Fruit fly (Drosophila melanogaster) S2 (cell line): Measurements from ENCODE around the gene slif.

ENCODE experiments used
- CG8478 ChIP-seq: fragments of >200 bp; optimal IDR thresholded peaks from 2 replicates; lab custom pipeline; 2018
- CTCF ChIP-seq, 2 experiments: fragments of >200 bp; optimal IDR thresholded peaks; 2 replicates each; lab custom pipeline; 2018

The slif gene

DNA sequence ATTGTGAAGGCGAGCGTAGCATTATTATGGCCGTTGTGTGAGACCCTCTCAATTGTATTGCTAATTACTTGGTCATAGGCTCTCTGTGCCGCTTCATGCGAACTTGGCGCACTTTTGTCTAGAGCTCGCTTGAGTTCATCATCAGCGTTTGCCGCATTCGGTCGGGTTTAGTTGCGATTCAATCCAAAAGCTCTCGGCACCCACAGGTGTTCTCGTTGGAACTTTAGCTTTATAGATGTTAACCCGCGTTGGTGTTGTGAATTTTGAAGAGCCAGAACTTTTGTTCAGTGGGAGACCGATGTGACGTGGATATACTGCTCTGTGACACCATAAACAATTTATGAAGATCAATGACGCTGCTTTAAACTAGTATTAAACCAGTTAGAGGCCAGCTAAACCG, at the start of gene slif:
TSS of gene slif (plus strand) at position 132 of the 400 bp plus-strand sequence.
- TF ChIP-seq CTCF (optimal IDR thresholded peaks at IDR 0.05; lab: Kevin White, UChicago) = no peak
- no peak for TF ChIP-seq CG8478 (lab: Kevin White, UChicago)

DNA sequence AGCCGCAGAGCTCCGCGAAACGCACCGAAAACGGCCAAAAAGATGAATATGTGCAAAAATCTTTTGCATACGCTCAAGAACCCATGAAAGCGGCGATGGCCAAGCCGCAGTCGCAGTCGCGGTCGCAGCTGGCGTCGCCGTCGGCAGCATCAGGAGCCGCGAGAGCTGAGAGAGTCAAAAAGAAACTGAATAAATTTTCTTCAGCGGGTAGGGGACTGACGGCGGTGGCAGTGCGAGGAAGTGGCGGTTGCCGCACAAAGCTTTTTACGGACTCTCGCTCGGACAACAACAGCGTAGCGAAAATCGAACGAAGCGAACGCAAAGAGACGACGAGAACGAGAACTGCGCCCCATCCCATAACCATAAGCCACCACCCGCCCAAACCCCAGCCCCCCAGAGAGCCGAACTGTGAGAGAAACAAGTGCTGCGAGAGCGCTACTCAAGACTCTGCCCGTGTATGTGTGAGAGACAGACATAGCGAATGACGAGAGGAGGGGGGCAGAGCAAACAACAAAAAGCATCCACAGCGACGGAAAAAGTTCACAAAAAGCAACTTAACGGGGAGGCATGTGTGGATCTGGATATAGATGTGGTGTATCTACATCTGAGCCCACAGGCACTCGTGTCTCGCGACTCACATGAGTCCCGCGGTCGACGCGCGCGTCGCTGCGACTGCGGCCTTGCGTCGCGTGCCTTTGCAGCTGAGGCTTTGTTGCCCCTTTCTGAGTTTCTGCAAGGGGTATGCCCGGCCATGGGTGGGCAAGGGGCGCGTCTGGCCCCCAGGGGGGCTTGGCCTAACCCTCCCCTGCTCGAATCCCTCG, 45.5 kb upstream of the slif start, which contains the start of gene jim:
TSS of gene jim (minus strand) at position 51 of the 821 bp plus-strand sequence.
- TF ChIP-seq CG8478 (lab: Kevin White, UChicago) (no peak), CTCF (optimal IDR thresholded peaks at IDR 0.05; lab: Kevin White, UChicago) (no peak)

dm6 chr3L:22836768-22837167, 44.1 kb upstream of the slif start, which contains the start of the genes CG11226 and CG45428:
Gene CG11226, plus strand, starts transcription at chr3L:22837068.
Gene CG45428, minus strand, starts transcription at chr3L:22837070.
- TF ChIP-seq CTCF (optimal IDR thresholded peaks at IDR 0.05; lab: Kevin White, UChicago) = no peak
- TF ChIP-seq CG8478 (lab: Kevin White, UChicago) = no peak

DNA sequence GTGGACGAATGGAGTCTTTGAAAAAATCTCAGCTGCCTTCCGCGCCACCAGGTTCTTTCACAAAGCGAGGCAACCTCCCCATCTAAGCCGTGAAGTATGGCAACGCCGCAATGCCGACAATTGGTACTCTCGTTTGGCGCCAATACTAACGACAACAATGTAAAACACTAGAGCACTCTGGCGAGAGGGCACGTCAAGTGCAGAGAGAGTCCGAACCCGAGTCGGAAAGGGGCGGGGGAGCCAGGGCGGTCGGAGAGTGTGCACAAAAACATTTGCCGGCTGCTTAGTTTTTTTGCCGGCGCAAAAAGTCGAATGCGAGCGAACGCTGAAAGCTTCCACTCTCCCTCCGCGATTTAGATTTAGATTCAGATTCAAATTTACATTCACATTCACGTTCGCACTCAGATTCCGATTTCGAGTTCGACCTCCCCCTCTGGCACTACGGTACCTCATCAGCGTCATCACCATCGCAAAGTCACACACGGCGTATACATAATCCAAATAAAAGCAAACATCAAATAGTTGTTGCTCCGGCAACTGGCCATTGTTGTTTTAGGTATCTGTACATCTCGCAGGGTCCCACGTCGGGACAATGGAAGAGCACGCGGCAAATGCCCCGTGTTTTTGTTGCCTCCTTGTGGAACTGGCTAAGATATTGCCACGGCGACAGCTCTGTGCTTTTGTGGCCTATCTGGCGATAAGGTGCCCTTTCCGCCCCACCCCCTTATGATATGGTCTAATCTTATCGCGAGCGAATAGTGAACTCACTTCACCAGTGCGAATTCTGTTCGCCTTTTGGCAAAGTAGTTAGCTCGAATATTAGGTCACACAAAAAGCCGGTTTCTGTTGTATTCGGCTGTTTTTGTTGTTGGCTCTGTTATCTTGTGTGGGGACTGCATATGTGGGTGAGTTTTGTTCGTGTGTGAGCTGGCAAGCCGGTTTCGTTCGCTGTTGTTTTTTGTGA, 42.9 kb upstream of the slif start:
- TF ChIP-seq CG8478 (lab: Kevin White, UChicago) (no peak), CTCF (optimal IDR thresholded peaks at IDR 0.05; lab: Kevin White, UChicago) (no peak)

DNA sequence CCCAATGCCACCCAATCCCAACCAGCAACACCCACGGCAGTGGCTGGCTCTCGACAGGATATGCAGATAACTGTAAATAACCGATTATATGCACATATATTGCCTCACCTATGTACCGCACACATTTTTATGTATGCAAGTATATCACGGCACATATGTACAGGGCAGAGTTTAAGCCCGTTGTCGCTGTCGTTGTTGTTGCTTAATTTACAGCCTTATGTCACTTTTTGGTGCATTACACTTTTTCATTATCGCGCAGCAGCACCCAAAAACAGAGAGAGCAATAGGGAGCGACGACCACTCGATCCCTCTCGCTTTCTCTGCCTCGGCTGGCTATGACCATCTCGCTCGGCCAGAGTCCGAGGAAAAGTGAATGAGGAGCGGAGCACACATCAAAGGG, 41.6 kb upstream of the slif start:
- TF ChIP-seq CTCF (optimal IDR thresholded peaks at IDR 0.05; lab: Kevin White, UChicago) (no peak), CG8478 (lab: Kevin White, UChicago) (no peak)

dm6 chr3L:22839726-22840228, 41.1 kb upstream of the slif start:
- TF ChIP-seq CTCF (optimal IDR thresholded peaks at IDR 0.05; lab: Kevin White, UChicago) (no peak), CG8478 (lab: Kevin White, UChicago) (no peak)

- no peak for TF ChIP-seq CTCF (optimal IDR thresholded peaks at IDR 0.05; lab: Kevin White, UChicago)
- TF ChIP-seq CG8478 (lab: Kevin White, UChicago) = no peak
Observed at dm6 chr3L:22843094-22843493, 37.8 kb upstream of the slif start.

- TF ChIP-seq CG8478 (lab: Kevin White, UChicago) = no peak
- no peak for TF ChIP-seq CTCF (optimal IDR thresholded peaks at IDR 0.05; lab: Kevin White, UChicago)
Observed at dm6 chr3L:22847679-22848118, 33.1 kb upstream of the slif start.

dm6 chr3L:22848940-22849339, 31.9 kb upstream of the slif start:
- TF ChIP-seq CG8478 (lab: Kevin White, UChicago) = no peak

DNA sequence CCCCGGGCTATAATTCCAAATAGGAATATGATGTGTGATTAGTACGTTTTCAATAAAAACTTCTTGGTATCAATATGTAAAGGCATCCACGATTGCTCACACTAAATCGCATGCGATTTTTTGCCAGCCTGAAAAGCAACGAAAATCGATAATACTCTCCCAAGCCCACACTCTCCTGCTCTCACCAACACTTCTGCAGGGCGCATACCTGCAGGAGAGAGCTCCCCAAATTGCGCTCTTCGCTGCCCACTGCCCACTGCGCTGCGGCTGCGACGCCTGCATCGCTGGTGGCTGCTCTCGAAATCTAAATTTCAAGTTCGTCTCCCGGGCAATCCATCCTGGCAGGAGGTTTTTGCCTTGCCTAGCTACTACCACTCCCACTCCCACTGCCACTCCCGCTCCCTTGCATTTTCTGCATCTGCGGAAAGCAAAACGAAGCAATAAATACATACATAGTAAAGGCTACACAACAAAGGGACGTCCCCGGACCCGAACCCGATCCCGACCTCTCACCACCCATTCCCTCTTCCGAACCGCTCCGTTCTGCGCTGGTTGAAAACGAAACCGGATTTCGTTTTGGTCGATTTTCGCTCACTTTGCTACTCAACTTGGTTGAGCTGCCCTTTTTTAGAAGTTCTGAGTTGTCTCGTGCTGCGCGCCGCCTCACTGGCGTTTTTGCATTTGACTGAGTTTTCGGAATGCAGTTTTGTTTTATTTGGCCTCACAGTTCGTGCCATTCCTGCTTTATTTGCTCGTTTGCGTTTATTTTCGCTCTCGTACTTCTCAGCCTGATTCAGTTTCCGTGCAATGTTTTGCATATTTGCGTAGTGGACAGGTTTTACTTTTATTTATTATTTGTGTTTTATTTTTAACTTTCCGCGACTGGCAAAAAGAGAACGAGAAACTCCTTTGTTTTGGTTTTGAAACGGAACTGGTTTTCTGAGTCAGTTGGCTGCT, 29.4 kb upstream of the slif start:
- TF ChIP-seq CTCF (optimal IDR thresholded peaks at IDR 0.05; lab: Kevin White, UChicago) (no peak), CG8478 (lab: Kevin White, UChicago) (no peak)

DNA sequence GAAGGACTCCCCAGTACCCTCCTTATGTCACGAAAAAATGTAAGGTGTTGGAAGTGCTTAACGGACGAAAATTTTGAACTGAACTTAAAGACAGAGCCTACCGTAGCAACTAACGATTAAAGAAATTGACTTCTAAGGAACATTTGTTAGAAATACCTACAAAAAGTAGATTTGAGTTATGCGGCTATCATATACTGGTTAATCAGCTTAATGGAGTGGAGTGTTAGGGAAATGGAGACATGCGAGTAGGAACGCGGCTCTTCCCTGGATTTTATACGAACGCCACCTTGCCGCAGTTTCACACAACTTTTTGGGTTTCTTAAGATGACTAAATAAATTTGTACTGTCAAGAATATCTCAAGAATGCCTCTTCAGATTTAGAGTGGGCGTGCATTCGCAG, 27.4 kb upstream of the slif start, which contains the start of gene CG32462:
TSS of gene CG32462 (minus strand) at position 101 of the 400 bp plus-strand sequence.
- TF ChIP-seq CG8478 (lab: Kevin White, UChicago) (no peak), CTCF (optimal IDR thresholded peaks at IDR 0.05; lab: Kevin White, UChicago) (no peak)

dm6 chr3L:22856009-22856477, 24.8 kb upstream of the slif start, which contains the start of gene CG32459:
Gene CG32459, minus strand, starts transcription at chr3L:22856059.
- TF ChIP-seq CG8478 (lab: Kevin White, UChicago) = no peak
- no peak for TF ChIP-seq CTCF (optimal IDR thresholded peaks at IDR 0.05; lab: Kevin White, UChicago)

DNA sequence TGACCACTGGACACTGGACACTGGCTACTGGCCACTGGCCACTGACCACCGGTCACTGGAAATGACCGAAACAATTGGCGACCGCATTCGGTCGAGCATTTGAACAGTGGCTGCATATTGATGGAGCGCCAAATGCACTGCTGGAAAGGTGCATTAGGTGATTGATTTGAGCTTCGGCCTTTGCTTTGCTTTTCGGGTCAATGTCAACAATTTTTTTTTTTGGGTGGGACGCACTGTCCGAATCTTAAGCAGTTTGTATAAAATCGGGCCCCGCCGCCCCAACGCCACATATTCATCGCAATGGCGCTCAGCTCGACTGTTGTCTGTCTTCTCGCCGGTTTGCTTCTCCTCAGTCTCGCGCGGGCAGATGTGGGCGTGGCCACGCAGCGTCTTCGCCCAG, 20.4 kb upstream of the slif start, which contains the start of gene CG13239:
TSS of gene CG13239 (plus strand) at position 301 of the 400 bp plus-strand sequence.
- TF ChIP-seq CTCF (optimal IDR thresholded peaks at IDR 0.05; lab: Kevin White, UChicago) = no peak
- no peak for TF ChIP-seq CG8478 (lab: Kevin White, UChicago)
